Worm (Caenorhabditis elegans) whole organism, L2 larva: ENCODE data around the gene srx-65.

ENCODE experiments used
- C34F6.9 ChIP-seq: fragments of 150-350 bp; optimal IDR thresholded peaks from 2 replicates; lab custom pipeline; 2014; ENCODE audit warnings: missing biosample characterization, missing genetic modification characterization
- F13H6.1 ChIP-seq: sonication (generic microtip); optimal IDR thresholded peaks from 2 replicates; lab custom pipeline; 2016; ENCODE audit warnings: missing genetic modification characterization, missing compliant biosample characterization
- Y55F3AM.14 ChIP-seq: fragments of 200-800 bp; sonication (Bioruptor generic); optimal IDR thresholded peaks from 2 replicates; lab custom pipeline; 2018; ENCODE audit warnings: mild to moderate bottlenecking, missing genetic modification characterization, missing compliant biosample characterization
- ZK546.5 ChIP-seq: sonication (generic microtip); optimal IDR thresholded peaks from 2 replicates; lab custom pipeline; 2017; ENCODE audit warnings: missing biosample characterization, missing genetic modification characterization
- aly-2 ChIP-seq: fragments of 150-350 bp; optimal IDR thresholded peaks from 2 replicates; lab custom pipeline; 2014; ENCODE audit warnings: missing biosample characterization, missing genetic modification characterization
- ama-1 ChIP-seq: fragments of 150-350 bp; optimal IDR thresholded peaks from 2 replicates; lab custom pipeline; 2018; ENCODE audit warnings: inconsistent platforms
- blmp-1 ChIP-seq: sonication (generic microtip); optimal IDR thresholded peaks from 2 replicates; lab custom pipeline; 2017; ENCODE audit warnings: missing genetic modification characterization, mild to moderate bottlenecking, missing compliant biosample characterization, antibody characterized with exemption, moderate library complexity; ENCODE audit not compliant: insufficient read depth
- ceh-82 ChIP-seq: fragments of 150-350 bp; optimal IDR thresholded peaks from 2 replicates; lab custom pipeline; 2014; ENCODE audit warnings: missing biosample characterization, missing genetic modification characterization
- dmd-4 ChIP-seq: sonication (generic microtip); optimal IDR thresholded peaks from 2 replicates; lab custom pipeline; 2017; ENCODE audit warnings: missing biosample characterization, missing genetic modification characterization
- egl-27 ChIP-seq: sonication (generic microtip); optimal IDR thresholded peaks from 3 replicates; lab custom pipeline; 2017; ENCODE audit warnings: missing biosample characterization, missing genetic modification reagents, missing genetic modification characterization
- elt-1 ChIP-seq: fragments of 150-350 bp; optimal IDR thresholded peaks from 2 replicates; lab custom pipeline; 2014; ENCODE audit warnings: missing biosample characterization, missing genetic modification characterization
- elt-3 ChIP-seq: sonication (generic microtip); optimal IDR thresholded peaks from 2 replicates; lab custom pipeline; 2017; ENCODE audit warnings: missing biosample characterization, missing genetic modification characterization
- fos-1 ChIP-seq: fragments of 150-350 bp; optimal IDR thresholded peaks from 2 replicates; lab custom pipeline; 2014; ENCODE audit warnings: missing biosample characterization, missing genetic modification characterization
- lin-11 ChIP-seq: fragments of 150-350 bp; sonication (generic microtip); optimal IDR thresholded peaks from 2 replicates; lab custom pipeline; 2014; ENCODE audit warnings: missing biosample characterization, missing genetic modification characterization, inconsistent platforms, mixed read lengths
- lin-13 ChIP-seq: fragments of 150-350 bp; optimal IDR thresholded peaks from 2 replicates; lab custom pipeline; 2014; ENCODE audit warnings: missing biosample characterization, missing genetic modification reagents, missing genetic modification characterization
- lin-39 ChIP-seq: fragments of 150-350 bp; optimal IDR thresholded peaks from 2 replicates; lab custom pipeline; 2014; ENCODE audit warnings: missing biosample characterization, missing genetic modification reagents, missing genetic modification characterization
- mab-5 ChIP-seq: fragments of 150-350 bp; optimal IDR thresholded peaks from 2 replicates; lab custom pipeline; 2014; ENCODE audit warnings: missing biosample characterization, missing genetic modification characterization
- mbf-1 ChIP-seq: sonication (generic microtip); optimal IDR thresholded peaks from 2 replicates; lab custom pipeline; 2017; ENCODE audit warnings: missing biosample characterization, missing genetic modification characterization
- nhr-10 ChIP-seq: sonication (generic microtip); optimal IDR thresholded peaks from 2 replicates; lab custom pipeline; 2017; ENCODE audit warnings: missing biosample characterization, missing genetic modification characterization
- nhr-11 ChIP-seq: fragments of 150-350 bp; optimal IDR thresholded peaks from 2 replicates; lab custom pipeline; 2014; ENCODE audit warnings: missing biosample characterization, missing genetic modification characterization
- nhr-21 ChIP-seq: fragments of 150-350 bp; optimal IDR thresholded peaks from 2 replicates; lab custom pipeline; 2014; ENCODE audit warnings: missing biosample characterization, missing genetic modification characterization
- nhr-23 ChIP-seq: fragments of 150-350 bp; optimal IDR thresholded peaks from 2 replicates; lab custom pipeline; 2014; ENCODE audit warnings: missing biosample characterization, missing genetic modification reagents, missing genetic modification characterization
- nhr-237 ChIP-seq: fragments of 150-350 bp; optimal IDR thresholded peaks from 2 replicates; lab custom pipeline; 2014; ENCODE audit warnings: missing biosample characterization, missing genetic modification characterization
- nhr-25 ChIP-seq: fragments of 150-350 bp; sonication (generic microtip); optimal IDR thresholded peaks from 3 replicates; lab custom pipeline; 2014; ENCODE audit warnings: missing biosample characterization, missing genetic modification characterization
- nhr-6 ChIP-seq: fragments of 150-350 bp; optimal IDR thresholded peaks from 2 replicates; lab custom pipeline; 2014; ENCODE audit warnings: missing biosample characterization, missing genetic modification characterization
- nhr-77 ChIP-seq: fragments of 150-350 bp; optimal IDR thresholded peaks from 2 replicates; lab custom pipeline; 2014; ENCODE audit warnings: missing biosample characterization, missing genetic modification characterization
- peb-1 ChIP-seq: fragments of 150-350 bp; optimal IDR thresholded peaks from 2 replicates; lab custom pipeline; 2014; ENCODE audit warnings: missing biosample characterization, missing genetic modification characterization
- skn-1 ChIP-seq: sonication (generic microtip); optimal IDR thresholded peaks from 2 replicates; lab custom pipeline; 2017; ENCODE audit warnings: missing biosample characterization, missing genetic modification characterization
- sma-3 ChIP-seq: sonication (generic microtip); optimal IDR thresholded peaks from 2 replicates; lab custom pipeline; 2016; ENCODE audit warnings: missing genetic modification reagents, missing genetic modification characterization, missing compliant biosample characterization
- sma-9 ChIP-seq, 2 experiments: fragments of 150-350 bp in 1 of 2; sonication (generic microtip) in 1 of 2; optimal IDR thresholded peaks; 2 replicates each; lab custom pipeline; 2014 to 2016; ENCODE audit warnings: missing genetic modification characterization in 2 of 2, mild to moderate bottlenecking in 1 of 2, missing biosample characterization in 1 of 2, missing compliant biosample characterization in 1 of 2, missing genetic modification reagents in 1 of 2, moderate library complexity in 1 of 2
- snpc-4 ChIP-seq: fragments of 150-350 bp; optimal IDR thresholded peaks from 2 replicates; lab custom pipeline; 2014; ENCODE audit warnings: missing biosample characterization, missing genetic modification characterization
- unc-39 ChIP-seq: fragments of 150-350 bp; optimal IDR thresholded peaks from 2 replicates; lab custom pipeline; 2014; ENCODE audit warnings: missing biosample characterization, missing genetic modification characterization
- unc-62 ChIP-seq: fragments of 150-350 bp; optimal IDR thresholded peaks from 2 replicates; lab custom pipeline; 2014; ENCODE audit warnings: missing biosample characterization, missing genetic modification reagents, missing genetic modification characterization
- ztf-1 ChIP-seq: fragments of 200-800 bp; sonication (Bioruptor generic); conservative IDR thresholded peaks from 2 replicates; pipeline ENCODE4 v1.3.6; 2022; ENCODE audit warnings: missing genetic modification characterization, missing compliant biosample characterization
- ztf-4 ChIP-seq: fragments of 150-350 bp; optimal IDR thresholded peaks from 2 replicates; lab custom pipeline; 2014; ENCODE audit warnings: missing biosample characterization, missing genetic modification characterization

Gene srx-65

ce11 chrV:3922547-3922946 is 812 bp downstream of the srx-65 start:
- no peak for TF ChIP-seq mab-5 (tag; lab: Kevin White, UChicago)
- TF ChIP-seq mbf-1 (tag; lab: Kevin White, UChicago) = no peak
- no peak for TF ChIP-seq nhr-6 (tag; lab: Kevin White, UChicago)
- no peak for TF ChIP-seq ztf-4 (tag; lab: Kevin White, UChicago)
- no peak for TF ChIP-seq egl-27 (tag; lab: Kevin White, UChicago)
- TF ChIP-seq C34F6.9 (tag; lab: Kevin White, UChicago) = no peak
- no peak for TF ChIP-seq ama-1
- no peak for TF ChIP-seq nhr-10 (tag; lab: Kevin White, UChicago)

DNA sequence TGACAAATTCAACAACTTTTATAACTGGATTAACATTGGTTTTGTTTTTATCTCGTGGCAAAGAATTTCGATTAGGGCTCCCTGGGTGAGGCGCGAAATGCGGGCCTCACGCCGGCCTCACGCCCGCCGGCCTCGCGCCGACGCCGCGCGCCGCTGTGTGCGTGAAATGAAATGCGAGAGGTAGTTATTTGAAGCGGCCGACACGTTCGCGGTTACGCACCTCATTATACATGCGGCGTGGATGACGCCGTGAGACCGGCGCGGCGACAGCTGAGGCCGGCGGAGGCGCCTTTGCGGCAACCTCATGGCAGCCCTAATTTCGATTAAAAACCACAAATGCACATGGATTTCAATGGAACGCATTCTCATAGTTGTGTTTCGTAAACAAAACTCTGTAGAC is 5.8 kb downstream of the srx-65 start:
- no peak for TF ChIP-seq nhr-21
- TF ChIP-seq aly-2 = no peak

- TF ChIP-seq mbf-1 (tag; lab: Kevin White, UChicago) = no peak
- no peak for TF ChIP-seq lin-13 (GFP tag; lab: Kevin White, UChicago)
- no peak for TF ChIP-seq unc-62 (GFP tag; lab: Kevin White, UChicago)
- no peak for TF ChIP-seq elt-3 (tag; lab: Kevin White, UChicago)
- TF ChIP-seq peb-1 (tag; lab: Kevin White, UChicago) = no peak
- TF ChIP-seq lin-39 (tag; lab: Kevin White, UChicago) = no peak
- no peak for TF ChIP-seq nhr-23 (tag; lab: Kevin White, UChicago)
- no peak for TF ChIP-seq elt-1
- TF ChIP-seq skn-1 = no peak
- no peak for TF ChIP-seq snpc-4 (tag; lab: Kevin White, UChicago)
- no peak for TF ChIP-seq aly-2
- TF ChIP-seq nhr-25 (tag; lab: Kevin White, UChicago) = no peak
- no peak for TF ChIP-seq ztf-1 (GFP tag; lab: Robert Waterston, UW)
- TF ChIP-seq blmp-1 (tag; lab: Kevin White, UChicago) = no peak
- no peak for TF ChIP-seq nhr-77 (tag; lab: Kevin White, UChicago)
- no peak for TF ChIP-seq lin-11 (tag; lab: Kevin White, UChicago)
- TF ChIP-seq nhr-6 (tag; lab: Kevin White, UChicago) = no peak
- no peak for TF ChIP-seq nhr-11 (tag; lab: Kevin White, UChicago)
- TF ChIP-seq, all 48 proteins: peak for 0
Observed at ce11 chrV:3929099-3929498, 7.4 kb downstream of the srx-65 start, which contains the start of gene srx-64. Gene srx-64 (plus strand): TSS chrV:3929399.

- TF ChIP-seq dmd-4 (tag; lab: Kevin White, UChicago) = no peak
- TF ChIP-seq sma-9 (GFP tag; optimal IDR thresholded peaks at IDR 0.05; lab: Kevin White, UChicago) = no peak
- TF ChIP-seq sma-9 (tag; optimal IDR thresholded peaks at IDR 0.05; lab: Kevin White, UChicago) = no peak
- no peak for TF ChIP-seq nhr-21
- TF ChIP-seq nhr-6 (tag; lab: Kevin White, UChicago) = no peak
- no peak for TF ChIP-seq nhr-237
- TF ChIP-seq nhr-77 (tag; lab: Kevin White, UChicago) = no peak
- TF ChIP-seq fos-1 = no peak
- no peak for TF ChIP-seq ZK546.5 (tag; lab: Kevin White, UChicago)
- TF ChIP-seq Y55F3AM.14 (GFP tag; lab: Kevin White, UChicago) = no peak
Observed at ce11 chrV:3931326-3931725, 9.6 kb downstream of the srx-65 start, which contains the start of gene srx-63. Gene srx-63 (plus strand): TSS chrV:3931626.

DNA sequence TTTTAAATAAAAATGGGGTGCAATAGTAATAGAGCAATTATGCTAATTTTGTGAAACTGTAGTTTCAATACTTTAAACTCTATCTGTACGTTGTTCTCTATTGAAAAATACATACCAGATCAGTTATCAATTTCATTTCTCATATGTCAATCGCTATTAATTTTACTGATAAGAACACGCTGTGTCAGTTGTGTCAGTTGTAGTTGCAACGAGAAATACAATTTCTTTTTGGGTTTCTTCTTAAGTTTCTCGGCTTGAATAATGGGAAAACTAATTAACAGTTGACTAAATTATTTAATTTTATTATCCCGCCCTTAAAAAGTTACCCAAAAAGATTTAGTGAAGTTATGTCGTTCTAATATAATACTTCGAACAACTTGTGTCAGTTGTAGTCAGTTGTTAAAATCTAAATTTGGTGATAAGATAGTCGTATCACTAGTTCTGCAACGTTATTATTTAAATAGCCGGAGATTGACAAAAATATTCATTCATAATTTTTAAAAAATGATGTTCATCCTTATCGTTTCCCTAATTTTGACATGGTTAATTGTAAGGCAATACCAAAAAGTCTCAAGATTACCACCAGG is 14.2 kb downstream of the srx-65 start, which contains the start of gene cyp-35A5:
cyp-35A5 (plus strand) TSS at position 435 of the 587 bp plus-strand sequence.
- no peak for TF ChIP-seq snpc-4 (tag; lab: Kevin White, UChicago)
- TF ChIP-seq ceh-82 (tag; lab: Kevin White, UChicago) = no peak
- peak; percentile 7 for TF ChIP-seq fos-1

ce11 chrV:3938789-3939188 is 17.1 kb downstream of the srx-65 start, which contains the start of gene cyp-35B1:
Gene cyp-35B1 (plus strand): TSS chrV:3939032.
- TF ChIP-seq ceh-82 (tag; lab: Kevin White, UChicago) = no peak
- no peak for TF ChIP-seq unc-39 (tag; lab: Kevin White, UChicago)
- TF ChIP-seq sma-3 (GFP tag; lab: Kevin White, UChicago) = no peak
- no peak for TF ChIP-seq nhr-21
- no peak for TF ChIP-seq ztf-1 (GFP tag; lab: Robert Waterston, UW)
- TF ChIP-seq unc-62 (GFP tag; lab: Kevin White, UChicago) = no peak
- TF ChIP-seq ZK546.5 (tag; lab: Kevin White, UChicago) = no peak
- no peak for TF ChIP-seq elt-1
- TF ChIP-seq egl-27 (tag; lab: Kevin White, UChicago) = no peak
- TF ChIP-seq snpc-4 (tag; lab: Kevin White, UChicago) = no peak
- TF ChIP-seq F13H6.1 (tag; lab: Kevin White, UChicago) = no peak
